Worm (Caenorhabditis elegans) whole organism, mixed stage, embryonic: Measurements from ENCODE around the gene Y38C1BA.1.

Source experiments
- blmp-1 ChIP-seq: fragments of 150-350 bp; optimal IDR thresholded peaks from 2 replicates; lab custom pipeline; 2014; ENCODE audit warnings: missing biosample characterization, missing genetic modification characterization
- ceh-39 ChIP-seq: fragments of 150-350 bp; optimal IDR thresholded peaks from 2 replicates; lab custom pipeline; 2014; ENCODE audit warnings: missing biosample characterization, missing genetic modification characterization

- TF ChIP-seq blmp-1 (tag; lab: Kevin White, UChicago) (no peak), ceh-39 (tag; lab: Kevin White, UChicago) (no peak)
These were observed 11.2 kb upstream of the Y38C1BA.1 start, which contains the start of gene snn-1 for ce11 chrIV:1814764-1815518.
